Fruit fly (Drosophila melanogaster) whole organism, embryonic: ENCODE measurements around the gene gammaTub37C.

Experiments used
- Bdp1 ChIP-seq: fragments of 200-800 bp; sonication (Bioruptor generic); optimal IDR thresholded peaks from 3 replicates; lab custom pipeline; 2016; ENCODE audit warnings: missing biosample characterization, missing genetic modification characterization
- Bteb2 ChIP-seq: fragments of 200-800 bp; sonication (Bioruptor generic); optimal IDR thresholded peaks from 2 replicates; lab custom pipeline; 2016; ENCODE audit warnings: missing biosample characterization, missing genetic modification characterization
- CG10543 ChIP-seq: fragments of 200-800 bp; sonication (Bioruptor generic); optimal IDR thresholded peaks from 3 replicates; lab custom pipeline; 2017; ENCODE audit warnings: missing biosample characterization, mild to moderate bottlenecking, missing genetic modification characterization, moderate library complexity
- CG12744 ChIP-seq: fragments of 200-800 bp; sonication (Bioruptor generic); optimal IDR thresholded peaks from 2 replicates; lab custom pipeline; 2016; ENCODE audit warnings: missing biosample characterization, missing genetic modification characterization
- CG15514 ChIP-seq: fragments of 200-800 bp; sonication (Bioruptor generic); optimal IDR thresholded peaks from 3 replicates; lab custom pipeline; 2017; ENCODE audit warnings: missing biosample characterization, missing genetic modification characterization, mild to moderate bottlenecking, moderate library complexity, missing genetic modification reagents
- CG16815 ChIP-seq: fragments of 200-800 bp; sonication (Bioruptor generic); optimal IDR thresholded peaks from 3 replicates; lab custom pipeline; 2017; ENCODE audit warnings: missing biosample characterization, mild to moderate bottlenecking, missing genetic modification characterization
- CG18262 ChIP-seq: fragments of 200-800 bp; optimal IDR thresholded peaks from 3 replicates; lab custom pipeline; 2019; ENCODE audit warnings: missing biosample characterization, mild to moderate bottlenecking, missing genetic modification characterization, moderate library complexity
- CG1832 ChIP-seq: fragments of 200-800 bp; sonication (Bioruptor generic); optimal IDR thresholded peaks from 2 replicates; lab custom pipeline; 2017; ENCODE audit warnings: missing biosample characterization, mild to moderate bottlenecking, missing genetic modification characterization, inconsistent platforms
- CG2875 ChIP-seq: fragments of 200-800 bp; sonication (Bioruptor generic); optimal IDR thresholded peaks from 2 replicates; lab custom pipeline; 2017; ENCODE audit warnings: missing biosample characterization, mild to moderate bottlenecking, missing genetic modification characterization, missing genetic modification reagents
- CG4328 ChIP-seq: fragments of 200-800 bp; sonication (Bioruptor generic); optimal IDR thresholded peaks from 3 replicates; lab custom pipeline; 2017; ENCODE audit warnings: missing biosample characterization, missing genetic modification reagents, missing genetic modification characterization
- CG4820 ChIP-seq: fragments of 200-800 bp; sonication (Bioruptor generic); optimal IDR thresholded peaks from 3 replicates; lab custom pipeline; 2016; ENCODE audit warnings: missing biosample characterization, missing genetic modification characterization
- CG5953 ChIP-seq: fragments of 200-800 bp; sonication (Bioruptor generic); IDR thresholded peaks from 2 replicates; pipeline ENCODE4 v1.3.6; 2022; ENCODE audit warnings: missing biosample characterization, missing genetic modification characterization
- CG8478 ChIP-seq: fragments of >200 bp; optimal IDR thresholded peaks from 2 replicates; lab custom pipeline; 2018
- CG9727 ChIP-seq: fragments of 200-800 bp; sonication (Bioruptor generic); optimal IDR thresholded peaks from 3 replicates; lab custom pipeline; 2017; ENCODE audit warnings: missing biosample characterization, mild to moderate bottlenecking, missing genetic modification characterization
- CG9876 ChIP-seq: fragments of 200-800 bp; sonication (Bioruptor generic); optimal IDR thresholded peaks from 2 replicates; lab custom pipeline; 2016; ENCODE audit warnings: missing biosample characterization, missing genetic modification characterization
- Camta ChIP-seq: fragments of 200-800 bp; sonication (Bioruptor generic); optimal IDR thresholded peaks from 2 replicates; lab custom pipeline; 2016; ENCODE audit warnings: missing biosample characterization, missing genetic modification characterization
- Elba2 ChIP-seq: fragments of 200-800 bp; sonication (Bioruptor generic); optimal IDR thresholded peaks from 3 replicates; lab custom pipeline; 2016; ENCODE audit warnings: missing biosample characterization, missing genetic modification characterization
- Ets65A ChIP-seq: fragments of 200-800 bp; sonication (Bioruptor generic); peaks from one replicate; lab custom pipeline; 2016; ENCODE audit warnings: missing biosample characterization, missing genetic modification characterization
- Gug ChIP-seq: fragments of 200-800 bp; sonication (Bioruptor generic); IDR thresholded peaks from 4 replicates; pipeline ENCODE4 v1.3.6; 2022; ENCODE audit warnings: missing biosample characterization, missing genetic modification characterization
- Hr51 ChIP-seq, 2 experiments: fragments of 200-800 bp; sonication (Bioruptor generic); optimal IDR thresholded peaks; 2 replicates in 1 of 2; 3 replicates in 1 of 2; lab custom pipeline; 2016 to 2018; ENCODE audit warnings: missing biosample characterization in 2 of 2, missing genetic modification characterization in 2 of 2, mild to moderate bottlenecking in 1 of 2, moderate library complexity in 1 of 2
- Lim3 ChIP-seq: fragments of 200-800 bp; sonication (Bioruptor generic); IDR thresholded peaks from 2 replicates; pipeline ENCODE4 v1.3.6; 2022; ENCODE audit warnings: missing biosample characterization, missing genetic modification characterization
- Mes4 ChIP-seq: fragments of 200-800 bp; sonication (Bioruptor generic); optimal IDR thresholded peaks from 2 replicates; lab custom pipeline; 2016; ENCODE audit warnings: missing biosample characterization, missing genetic modification characterization
- NK7.1 ChIP-seq: fragments of 200-800 bp; sonication (Bioruptor generic); optimal IDR thresholded peaks from 3 replicates; lab custom pipeline; 2016; ENCODE audit warnings: missing biosample characterization, missing genetic modification characterization
- Opbp ChIP-seq: fragments of 200-800 bp; sonication (Bioruptor generic); IDR thresholded peaks from 3 replicates; pipeline ENCODE4 v1.3.6; 2022; ENCODE audit warnings: missing biosample characterization, missing genetic modification characterization; ENCODE audit not compliant: partially characterized antibody
- Rfx ChIP-seq: fragments of 200-800 bp; sonication (Bioruptor generic); IDR thresholded peaks from 2 replicates; pipeline ENCODE4 v1.3.6; 2022; ENCODE audit warnings: missing biosample characterization, missing genetic modification characterization
- Taf1 ChIP-seq: fragments of 200-800 bp; sonication (Bioruptor generic); IDR thresholded peaks from 2 replicates; pipeline ENCODE4 v1.3.6; 2022; ENCODE audit warnings: missing biosample characterization, missing genetic modification characterization
- Trl ChIP-seq, 3 experiments: fragments of >200 bp in 2 of 3; fragments of 200-800 bp in 1 of 3; sonication (Bioruptor generic) in 1 of 3; optimal IDR thresholded peaks; 2 replicates in 1 of 3; 3 replicates in 2 of 3; lab custom pipeline; 2016 to 2017; ENCODE audit warnings: missing biosample characterization in 1 of 3, missing genetic modification characterization in 1 of 3
- Usf ChIP-seq: fragments of 200-800 bp; sonication (Bioruptor generic); optimal IDR thresholded peaks from 2 replicates; lab custom pipeline; 2017; ENCODE audit warnings: missing genotype, missing biosample characterization, missing genetic modification characterization
- cato ChIP-seq: fragments of 200-800 bp; sonication (Bioruptor generic); optimal IDR thresholded peaks from 2 replicates; lab custom pipeline; 2016; ENCODE audit warnings: missing biosample characterization, missing genetic modification characterization, borderline replicate concordance
- chn ChIP-seq: fragments of 200-800 bp; sonication (Bioruptor generic); optimal IDR thresholded peaks from 2 replicates; lab custom pipeline; 2016; ENCODE audit warnings: missing biosample characterization, missing genetic modification characterization
- crp ChIP-seq, 2 experiments: fragments of 200-800 bp; sonication (Bioruptor generic); optimal IDR thresholded peaks; 2 replicates in 1 of 2; 3 replicates in 1 of 2; lab custom pipeline; 2017; ENCODE audit warnings: missing biosample characterization in 2 of 2, missing genetic modification characterization in 2 of 2, mild to moderate bottlenecking in 1 of 2, moderate library complexity in 1 of 2
- esg ChIP-seq: fragments of 200-800 bp; sonication (Bioruptor generic); conservative IDR thresholded peaks from 2 replicates; pipeline ENCODE4 v1.3.6; 2022; ENCODE audit warnings: missing biosample characterization, missing genetic modification characterization
- fd102C ChIP-seq: fragments of 200-800 bp; sonication (Bioruptor generic); optimal IDR thresholded peaks from 2 replicates; lab custom pipeline; 2018; ENCODE audit warnings: missing biosample characterization, mild to moderate bottlenecking, missing genetic modification characterization, moderate library complexity
- her ChIP-seq: fragments of 200-800 bp; sonication (Bioruptor generic); optimal IDR thresholded peaks from 2 replicates; lab custom pipeline; 2016; ENCODE audit warnings: missing biosample characterization, missing genetic modification characterization
- hkb ChIP-seq, 2 experiments: fragments of 200-800 bp in 1 of 2; fragments of >200 bp in 1 of 2; sonication (Bioruptor generic) in 1 of 2; IDR thresholded peaks in 1 of 2; optimal IDR thresholded peaks in 1 of 2; 2 replicates each; pipeline versions ENCODE4 v1.3.6 to Lab custom; 2017 to 2022; ENCODE audit warnings: missing biosample characterization in 1 of 2, missing genetic modification characterization in 1 of 2
- hth ChIP-seq: fragments of >200 bp; optimal IDR thresholded peaks from 2 replicates; lab custom pipeline; 2017; ENCODE audit warnings: inconsistent platforms
- ind ChIP-seq: fragments of 200-800 bp; sonication (Bioruptor generic); optimal IDR thresholded peaks from 3 replicates; lab custom pipeline; 2016; ENCODE audit warnings: missing biosample characterization, missing genetic modification characterization
- lmd ChIP-seq: fragments of 200-800 bp; sonication (Bioruptor generic); IDR thresholded peaks from 2 replicates; pipeline ENCODE4 v1.3.6; 2022; ENCODE audit warnings: missing biosample characterization, missing genetic modification characterization
- lov ChIP-seq, 2 experiments: fragments of 200-800 bp in 1 of 2; fragments of >200 bp in 1 of 2; sonication (Bioruptor generic) in 1 of 2; IDR thresholded peaks in 1 of 2; optimal IDR thresholded peaks in 1 of 2; 2 replicates in 1 of 2; 3 replicates in 1 of 2; pipeline versions ENCODE4 v1.3.6 to Lab custom; 2017 to 2022; ENCODE audit warnings: missing biosample characterization in 1 of 2, missing genetic modification characterization in 1 of 2
- mam ChIP-seq: fragments of 200-800 bp; sonication (Bioruptor generic); optimal IDR thresholded peaks from 3 replicates; lab custom pipeline; 2016; ENCODE audit warnings: missing biosample characterization, missing genetic modification characterization
- rib ChIP-seq: fragments of 200-800 bp; sonication (Bioruptor generic); IDR thresholded peaks from 2 replicates; pipeline ENCODE4 v1.3.6; 2022; ENCODE audit warnings: missing biosample characterization, missing genetic modification characterization
- seq ChIP-seq: fragments of 200-800 bp; sonication (Bioruptor generic); IDR thresholded peaks from 2 replicates; pipeline ENCODE4 v1.3.6; 2022; ENCODE audit warnings: missing biosample characterization, missing genetic modification characterization
- sima ChIP-seq: fragments of 200-800 bp; sonication (Bioruptor generic); optimal IDR thresholded peaks from 2 replicates; lab custom pipeline; 2016; ENCODE audit warnings: missing biosample characterization, missing genetic modification characterization
- tio ChIP-seq: fragments of 200-800 bp; sonication (Bioruptor generic); optimal IDR thresholded peaks from 2 replicates; lab custom pipeline; 2017; ENCODE audit warnings: missing biosample characterization, missing genetic modification characterization, inconsistent platforms
- twi ChIP-seq: fragments of 200-800 bp; optimal IDR thresholded peaks from 2 replicates; lab custom pipeline; 2019; ENCODE audit warnings: missing biosample characterization, mild to moderate bottlenecking, missing genetic modification characterization, moderate library complexity
- vnd ChIP-seq: fragments of 200-800 bp; sonication (Bioruptor generic); IDR thresholded peaks from 3 replicates; pipeline ENCODE4 v1.3.6; 2022; ENCODE audit warnings: missing biosample characterization, missing genetic modification characterization; ENCODE audit not compliant: partially characterized antibody
- vvl ChIP-seq: fragments of 200-800 bp; sonication (Bioruptor generic); IDR thresholded peaks from 2 replicates; pipeline ENCODE4 v1.3.6; 2022; ENCODE audit warnings: missing biosample characterization, missing genetic modification characterization
- zf30C ChIP-seq: fragments of 200-800 bp; sonication (Bioruptor generic); optimal IDR thresholded peaks from 3 replicates; lab custom pipeline; 2018; ENCODE audit warnings: missing biosample characterization, mild to moderate bottlenecking, missing genetic modification characterization

The gammaTub37C gene

DNA sequence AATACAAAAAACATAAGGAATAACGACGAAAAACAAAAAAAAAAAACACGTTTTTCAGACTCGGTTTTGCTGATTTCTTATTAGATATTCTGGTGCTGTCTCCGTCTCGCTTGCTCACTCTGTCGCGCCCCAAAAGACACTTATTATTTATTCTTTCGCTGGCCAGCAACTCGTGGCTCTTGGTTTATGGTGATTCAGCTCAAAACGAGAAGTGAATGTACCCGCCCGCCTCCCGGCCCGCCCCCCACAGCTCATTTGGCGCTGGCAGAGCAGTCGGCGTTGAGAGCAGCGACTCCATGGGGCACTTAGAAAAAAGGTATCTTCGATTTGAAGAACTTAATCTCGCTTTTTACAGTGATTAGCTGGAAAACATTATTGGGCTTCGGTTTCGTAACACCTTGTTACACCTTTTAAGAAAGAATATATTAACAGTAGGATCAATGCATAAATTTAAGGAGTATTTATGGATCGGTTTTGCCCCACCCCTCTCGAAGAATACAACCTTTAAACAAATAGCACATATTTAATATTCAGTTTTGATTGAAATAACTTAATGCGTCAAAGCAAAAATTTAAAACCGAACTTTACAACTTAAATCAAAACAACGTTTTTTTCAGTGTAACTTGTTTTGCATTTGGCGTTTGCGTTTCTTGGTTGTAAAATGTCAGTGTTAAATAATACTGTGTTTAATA lies 43.9 kb downstream of the gammaTub37C start (continued):
- TF ChIP-seq CG5953 (GFP tag; lab: Robert Waterston, UW) (no peak), tio (GFP tag; lab: Kevin White, UChicago) (peak; percentile 79), Ets65A (peak; percentile 92), CG4328 (GFP tag; lab: Kevin White, UChicago) (peak; percentile 41), her (GFP tag; lab: Kevin White, UChicago) (peak; percentile 52), Bdp1 (peak; percentile 45), CG18262 (tag; lab: Kevin White, UChicago) (peak; percentile 86), mam (GFP tag; lab: Kevin White, UChicago) (peak; percentile 56), lmd (GFP tag; lab: Robert Waterston, UW) (peak; percentile 73), vnd (GFP tag; lab: Robert Waterston, UW) (no peak), CG1832 (GFP tag; lab: Kevin White, UChicago) (peak; percentile 42), CG4820 (GFP tag; lab: Kevin White, UChicago) (peak; percentile 67), rib (GFP tag; lab: Robert Waterston, UW) (peak; percentile 30; the same call in 1 of the 2 replicates), CG12744 (peak; percentile 56), Lim3 (GFP tag; lab: Robert Waterston, UW) (no peak), crp (GFP tag; optimal IDR thresholded peaks at IDR 0.05; lab: Kevin White, UChicago) (no peak), hth (lab: Kevin White, UChicago) (no peak), Opbp (GFP tag; lab: Robert Waterston, UW) (no peak), Hr51 (GFP tag; optimal IDR thresholded peaks at IDR 0.05; lab: Kevin White, UChicago) (peak; percentile 59 to 73), CG16815 (GFP tag; lab: Kevin White, UChicago) (peak; percentile 69), esg (GFP tag; lab: Robert Waterston, UW) (peak; percentile 50; the same call in 1 of the 2 replicates), hkb (optimal IDR thresholded peaks at IDR 0.05; lab: Kevin White, UChicago) (no peak), hkb (GFP tag; IDR thresholded peaks at IDR 0.05; lab: Robert Waterston, UW) (0 out of 2 replicates have a peak, but pooled peaks have one; percentile 39), Camta (GFP tag; lab: Kevin White, UChicago) (peak; percentile 76), CG9727 (peak; percentile 85), NK7.1 (GFP tag; lab: Kevin White, UChicago) (peak; percentile 55), CG15514 (GFP tag; lab: Kevin White, UChicago) (peak; percentile 60), CG2875 (GFP tag; lab: Kevin White, UChicago) (peak; percentile 66), seq (GFP tag; lab: Robert Waterston, UW) (no peak), sima (GFP tag; lab: Kevin White, UChicago) (peak; percentile 51), twi (tag; lab: Kevin White, UChicago) (peak; percentile 59), ind (peak; percentile 68), Mes4 (GFP tag; lab: Kevin White, UChicago) (no peak), cato (GFP tag; lab: Kevin White, UChicago) (peak; percentile 47), Taf1 (no peak), Trl (optimal IDR thresholded peaks at IDR 0.05; lab: Kevin White, UChicago) (no peak), Trl (GFP tag; optimal IDR thresholded peaks at IDR 0.05; lab: Kevin White, UChicago) (peak; percentile 81), zf30C (no peak), chn (GFP tag; lab: Kevin White, UChicago) (peak; percentile 55), Gug (peak; percentile 48; the same call in 1 of the 4 replicates), CG9876 (no peak), vvl (GFP tag; lab: Robert Waterston, UW) (peak; percentile 7; the same call in 1 of the 2 replicates), CG10543 (GFP tag; lab: Kevin White, UChicago) (peak; percentile 59), CG8478 (lab: Kevin White, UChicago) (no peak), fd102C (no peak), lov (optimal IDR thresholded peaks at IDR 0.05; lab: Kevin White, UChicago) (no peak), lov (GFP tag; IDR thresholded peaks at IDR 0.05; lab: Robert Waterston, UW) (no peak), Usf (GFP tag; lab: Kevin White, UChicago) (peak; percentile 73), Bteb2 (GFP tag; lab: Kevin White, UChicago) (peak; percentile 78), Elba2 (GFP tag; lab: Kevin White, UChicago) (no peak), Rfx (0 out of 2 replicates have a peak, but pooled peaks have one; percentile 72)
